Worm (Caenorhabditis elegans): Measurements from ENCODE around the gene adt-3.

adt-3 gene

ce11 chrX:3938950-3939349 lies 7.5 kb downstream of the adt-3 start, which contains the start of gene T19D2.3:
Gene T19D2.3, plus strand, starts transcription at chrX:3939250.
- TF ChIP-seq ceh-27 (GFP tag; optimal IDR thresholded peaks at IDR 0.05) (no peak), lsy-27 (tag; optimal IDR thresholded peaks at IDR 0.05; ENCODE audit: borderline replicate concordance, insufficient read depth) (no peak), F52B5.7 (tag; optimal IDR thresholded peaks at IDR 0.05) (no peak), lsl-1 (GFP tag; optimal IDR thresholded peaks at IDR 0.05) (no peak), aptf-3 (GFP tag; IDR thresholded peaks at IDR 0.05) (no peak), ztf-18 (tag; optimal IDR thresholded peaks at IDR 0.05) (no peak), D2030.7 (GFP tag; IDR thresholded peaks at IDR 0.05) (no peak), lin-26 (GFP tag; IDR thresholded peaks at IDR 0.05) (no peak), hlh-12 (tag; optimal IDR thresholded peaks at IDR 0.05) (no peak), attf-5 (GFP tag; optimal IDR thresholded peaks at IDR 0.05) (no peak), sdz-38 (tag; optimal IDR thresholded peaks at IDR 0.05) (no peak), let-526 (GFP tag; IDR thresholded peaks at IDR 0.05) (no peak), egl-18 (GFP tag; IDR thresholded peaks at IDR 0.05) (no peak), madf-3 (GFP tag; IDR thresholded peaks at IDR 0.05) (no peak), madf-8 (GFP tag; conservative IDR thresholded peaks at IDR 0.05) (no peak), chd-7 (tag; optimal IDR thresholded peaks at IDR 0.05) (no peak)

- TF ChIP-seq sdz-38 (tag; optimal IDR thresholded peaks at IDR 0.05) (no peak), fkh-3 (tag; optimal IDR thresholded peaks at IDR 0.05) (no peak), ztf-26 (tag; optimal IDR thresholded peaks at IDR 0.05) (no peak), K12H6.12 (tag; optimal IDR thresholded peaks at IDR 0.05) (no peak), egrh-3 (GFP tag; IDR thresholded peaks at IDR 0.05) (no peak), lsl-1 (GFP tag; optimal IDR thresholded peaks at IDR 0.05) (no peak)
Measured at ce11 chrX:3942267-3942666, 10.8 kb downstream of the adt-3 start, which contains the start of gene T19D2.13. Gene T19D2.13, minus strand, starts transcription at chrX:3942367.

ce11 chrX:3943213-3943612 lies 11.8 kb downstream of the adt-3 start, which contains the start of gene ptp-4A2:
Gene ptp-4A2, minus strand, starts transcription at chrX:3943313.
- TF ChIP-seq hmg-1.2 (GFP tag; IDR thresholded peaks at IDR 0.05): no peak
- no peak for TF ChIP-seq egl-44 (GFP tag; IDR thresholded peaks at IDR 0.05)
- no peak for TF ChIP-seq nhr-120 (GFP tag; IDR thresholded peaks at IDR 0.05)
- TF ChIP-seq F23B12.7 (tag; optimal IDR thresholded peaks at IDR 0.05; ENCODE audit: insufficient read depth): no peak
- no peak for TF ChIP-seq nfya-1 (tag; optimal IDR thresholded peaks at IDR 0.05; ENCODE audit: borderline replicate concordance, insufficient read depth)

DNA sequence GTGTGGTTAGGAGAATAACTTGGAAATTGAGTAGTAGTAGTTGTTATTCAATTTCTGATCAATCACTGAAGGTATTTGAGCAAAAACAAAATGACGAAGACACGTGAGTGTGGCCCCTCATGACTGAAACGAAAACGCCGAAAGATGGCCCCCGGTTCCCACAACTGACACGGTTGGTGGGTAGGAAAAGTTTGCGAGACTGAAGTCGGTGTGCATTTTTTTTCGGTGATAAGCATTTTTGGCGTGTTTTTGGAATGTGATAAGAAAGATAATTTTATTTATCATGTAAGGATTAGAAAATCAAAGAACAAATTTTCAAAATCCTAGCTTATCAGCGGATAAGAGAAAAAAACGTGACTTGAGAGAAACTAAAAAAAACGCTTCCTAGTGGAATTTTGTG lies 12.6 kb downstream of the adt-3 start:
- TF ChIP-seq T26A5.8 (tag; optimal IDR thresholded peaks at IDR 0.05) (no peak), nfyb-1 (GFP tag; IDR thresholded peaks at IDR 0.05) (0 out of 2 replicates have a peak, but pooled peaks have one; percentile 8), nhr-80 (tag; optimal IDR thresholded peaks at IDR 0.05) (peak; percentile 57), mes-4 (tag; optimal IDR thresholded peaks at IDR 0.05) (no peak), tbx-9 (tag; optimal IDR thresholded peaks at IDR 0.05; ENCODE audit: borderline replicate concordance) (no peak), F55B11.4 (tag; optimal IDR thresholded peaks at IDR 0.05; ENCODE audit: borderline replicate concordance, insufficient read depth) (no peak), dpff-1 (tag; optimal IDR thresholded peaks at IDR 0.05) (no peak), cebp-1 (GFP tag; IDR thresholded peaks at IDR 0.05) (no peak), cebp-1 (tag; optimal IDR thresholded peaks at IDR 0.05) (peak; percentile 5), let-526 (GFP tag; IDR thresholded peaks at IDR 0.05) (no peak)

All from whole organism, young adult.